Worm (Caenorhabditis elegans): ENCODE measurements around the gene F53E10.5.

Gene F53E10.5

ce11 chrV:2638545-2638944, 39.8 kb upstream of the F53E10.5 start, which contains the start of gene W02H5.19 (continued):
- TF ChIP-seq nhr-25 (tag; optimal IDR thresholded peaks at IDR 0.05; ENCODE audit: borderline replicate concordance, insufficient read depth), result no peak
- TF ChIP-seq ceh-28 (tag; optimal IDR thresholded peaks at IDR 0.05), result no peak
- TF ChIP-seq ztf-7 (tag; optimal IDR thresholded peaks at IDR 0.05), result peak; percentile 45
- TF ChIP-seq lir-3 (tag; optimal IDR thresholded peaks at IDR 0.05), result no peak
- 0 out of 2 replicates have a peak, but pooled peaks have one; percentile 22 for TF ChIP-seq ceh-44 (GFP tag; IDR thresholded peaks at IDR 0.05)
- TF ChIP-seq snpc-1.2 (GFP tag; IDR thresholded peaks at IDR 0.05), result no peak
- peak; percentile 85 for TF ChIP-seq lin-38 (GFP tag; IDR thresholded peaks at IDR 0.05)
- no peak for TF ChIP-seq nhr-41 (GFP tag; IDR thresholded peaks at IDR 0.05)
- TF ChIP-seq hif-1 (tag; optimal IDR thresholded peaks at IDR 0.05), result peak in 1 of 2 experiments; percentile 91
- TF ChIP-seq saeg-2 (GFP tag; IDR thresholded peaks at IDR 0.05), result no peak
- TF ChIP-seq nhr-28 (tag; optimal IDR thresholded peaks at IDR 0.05), result peak; percentile 27
- peak; percentile 98 for TF ChIP-seq dpl-1 (GFP tag; optimal IDR thresholded peaks at IDR 0.05)
- TF ChIP-seq unc-130 (GFP tag; optimal IDR thresholded peaks at IDR 0.05), result peak; percentile 65
- TF ChIP-seq hlh-30 (tag; optimal IDR thresholded peaks at IDR 0.05; ENCODE audit: insufficient read depth), result peak; percentile 46
- peak; percentile 67 for TF ChIP-seq mep-1 (tag; optimal IDR thresholded peaks at IDR 0.05)
- 0 out of 2 replicates have a peak, but pooled peaks have one; percentile 32 for TF ChIP-seq ceh-20 (GFP tag; IDR thresholded peaks at IDR 0.05)
- peak; percentile 90 for TF ChIP-seq dmd-9 (GFP tag; IDR thresholded peaks at IDR 0.05)
- peak; percentile 67 for TF ChIP-seq aha-1 (tag)
- TF ChIP-seq mxl-3 (GFP tag; optimal IDR thresholded peaks at IDR 0.05), result peak; percentile 30
- no peak for TF ChIP-seq set-16 (GFP tag; IDR thresholded peaks at IDR 0.05)
- peak; percentile 72 for TF ChIP-seq nhr-102 (tag; optimal IDR thresholded peaks at IDR 0.05)
- peak; percentile 100 for TF ChIP-seq mes-2 (tag; optimal IDR thresholded peaks at IDR 0.05; ENCODE audit: poor library complexity, severe bottlenecking)
- peak; percentile 73 for TF ChIP-seq dmd-6 (GFP tag; IDR thresholded peaks at IDR 0.05)
- peak; percentile 67 for TF ChIP-seq F10B5.3 (tag; optimal IDR thresholded peaks at IDR 0.05)
- no peak for TF ChIP-seq ceh-62 (tag; optimal IDR thresholded peaks at IDR 0.05)
- no peak for TF ChIP-seq madf-5 (GFP tag; IDR thresholded peaks at IDR 0.05)
- TF ChIP-seq spr-1 (tag; optimal IDR thresholded peaks at IDR 0.05), result no peak
- TF ChIP-seq Y105C5A.15 (GFP tag; IDR thresholded peaks at IDR 0.05), result no peak
- TF ChIP-seq dve-1 (tag; optimal IDR thresholded peaks at IDR 0.05; ENCODE audit: insufficient read depth), result peak; percentile 72
- no peak for TF ChIP-seq lim-7 (GFP tag; IDR thresholded peaks at IDR 0.05)
- TF ChIP-seq T26A8.4 (GFP tag; IDR thresholded peaks at IDR 0.05), result 0 out of 2 replicates have a peak, but pooled peaks have one; percentile 30
- TF ChIP-seq fos-1 (tag; optimal IDR thresholded peaks at IDR 0.05), result no peak
- peak; percentile 35; the same call in 1 of the 2 replicates for TF ChIP-seq vab-7 (GFP tag; IDR thresholded peaks at IDR 0.05)
- TF ChIP-seq hlh-11 (tag; optimal IDR thresholded peaks at IDR 0.05), result peak; percentile 65
- 0 out of 2 replicates have a peak, but pooled peaks have one; percentile 45 for TF ChIP-seq zfp-3 (GFP tag; conservative IDR thresholded peaks at IDR 0.05)
- TF ChIP-seq lsy-2 (tag; optimal IDR thresholded peaks at IDR 0.05), result peak in 1 of 2 experiments; percentile 85
- no peak for TF ChIP-seq ceh-82 (tag; optimal IDR thresholded peaks at IDR 0.05)
- no peak for TF ChIP-seq zip-2 (tag; optimal IDR thresholded peaks at IDR 0.05)
- no peak for TF ChIP-seq ama-1 (optimal IDR thresholded peaks at IDR 0.05)
- peak; percentile 15 to 28 for TF ChIP-seq daf-16 (GFP tag; optimal IDR thresholded peaks at IDR 0.05)
- peak; percentile 52 for TF ChIP-seq daf-16 (tag; optimal IDR thresholded peaks at IDR 0.05)
- no peak for TF ChIP-seq sdz-12 (GFP tag; optimal IDR thresholded peaks at IDR 0.05)
- TF ChIP-seq Y48G9A.11 (GFP tag; IDR thresholded peaks at IDR 0.05), result peak; percentile 61; the same call in 1 of the 2 replicates
- TF ChIP-seq duxl-1 (tag; optimal IDR thresholded peaks at IDR 0.05; ENCODE audit: poor library complexity), result peak; percentile 90

All from whole organism, L4 larva.